Worm (Caenorhabditis elegans) whole organism, late embryonic: ENCODE data around the gene F08C6.5.

Experiments
- Y22D7AL.16 ChIP-seq: sonication (generic microtip); optimal IDR thresholded peaks from 2 replicates; lab custom pipeline; 2016; ENCODE audit warnings: missing genetic modification characterization, missing compliant biosample characterization
- nfya-1 ChIP-seq: sonication (generic microtip); optimal IDR thresholded peaks from 2 replicates; lab custom pipeline; 2017; ENCODE audit warnings: missing genetic modification characterization, mild to moderate bottlenecking, missing compliant biosample characterization, antibody characterized with exemption, moderate library complexity

DNA sequence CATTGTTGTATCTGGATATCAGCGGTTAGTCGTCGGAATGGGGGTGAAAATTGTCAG is 14.2 kb downstream of the F08C6.5 start, which contains the start of the genes unc-98 and F08C6.18:
- TF ChIP-seq Y22D7AL.16 = no peak
- TF ChIP-seq nfya-1 (tag; lab: Kevin White, UChicago) = no peak
